Worm (Caenorhabditis elegans) whole organism, late embryonic: ENCODE data around the gene tag-307.

Experiments used
- C38D4.7 ChIP-seq: fragments of 200-800 bp; sonication (Bioruptor generic); optimal IDR thresholded peaks from 2 replicates; lab custom pipeline; 2018; ENCODE audit warnings: mild to moderate bottlenecking, missing genetic modification characterization, moderate library complexity, missing compliant biosample characterization
- F13H6.1 ChIP-seq: sonication (generic microtip); optimal IDR thresholded peaks from 2 replicates; lab custom pipeline; 2016; ENCODE audit warnings: missing genetic modification characterization, missing compliant biosample characterization
- K09A11.1 ChIP-seq: sonication (generic microtip); optimal IDR thresholded peaks from 2 replicates; lab custom pipeline; 2017; ENCODE audit warnings: antibody characterized with exemption, mild to moderate bottlenecking, missing genetic modification characterization, missing compliant biosample characterization; ENCODE audit not compliant: insufficient read depth
- T23F11.4 ChIP-seq: fragments of 200-800 bp; sonication (Bioruptor generic); optimal IDR thresholded peaks from 2 replicates; lab custom pipeline; 2018; ENCODE audit warnings: mild to moderate bottlenecking, missing genetic modification characterization, missing compliant biosample characterization
- ahr-1 ChIP-seq: sonication (generic microtip); optimal IDR thresholded peaks from 2 replicates; lab custom pipeline; 2016; ENCODE audit warnings: missing genetic modification characterization, missing compliant biosample characterization
- ama-1 ChIP-seq: fragments of 150-350 bp; optimal IDR thresholded peaks from 2 replicates; lab custom pipeline; 2014
- ceh-18 ChIP-seq: sonication (generic microtip); optimal IDR thresholded peaks from 2 replicates; lab custom pipeline; 2016; ENCODE audit warnings: missing genetic modification characterization, missing compliant biosample characterization
- ceh-19 ChIP-seq: fragments of 200-800 bp; sonication (Bioruptor generic); optimal IDR thresholded peaks from 2 replicates; lab custom pipeline; 2018; ENCODE audit warnings: mild to moderate bottlenecking, missing genetic modification characterization, missing compliant biosample characterization
- ceh-2 ChIP-seq: sonication (generic microtip); optimal IDR thresholded peaks from 2 replicates; lab custom pipeline; 2016; ENCODE audit warnings: missing genotype, missing genetic modification characterization, missing compliant biosample characterization
- dve-1 ChIP-seq: sonication (generic microtip); optimal IDR thresholded peaks from 2 replicates; lab custom pipeline; 2017; ENCODE audit warnings: antibody characterized with exemption, mild to moderate bottlenecking, missing genetic modification characterization, missing compliant biosample characterization
- ets-4 ChIP-seq: sonication (generic microtip); optimal IDR thresholded peaks from 2 replicates; lab custom pipeline; 2016; ENCODE audit warnings: missing genetic modification characterization, missing compliant biosample characterization
- eyg-1 ChIP-seq: sonication (generic microtip); optimal IDR thresholded peaks from 2 replicates; lab custom pipeline; 2016; ENCODE audit warnings: missing genotype, missing genetic modification characterization, missing compliant biosample characterization
- fax-1 ChIP-seq: sonication (generic microtip); optimal IDR thresholded peaks from 2 replicates; lab custom pipeline; 2016; ENCODE audit warnings: missing genotype, missing genetic modification characterization, missing compliant biosample characterization
- fkh-10 ChIP-seq: fragments of 150-350 bp; optimal IDR thresholded peaks from 2 replicates; lab custom pipeline; 2014; ENCODE audit warnings: missing biosample characterization, missing genetic modification reagents, missing genetic modification characterization
- hlh-13 ChIP-seq: fragments of 200-800 bp; sonication (Bioruptor generic); optimal IDR thresholded peaks from 2 replicates; lab custom pipeline; 2018; ENCODE audit warnings: mild to moderate bottlenecking, missing genetic modification characterization, missing compliant biosample characterization
- hlh-15 ChIP-seq: sonication (generic microtip); optimal IDR thresholded peaks from 2 replicates; lab custom pipeline; 2016; ENCODE audit warnings: missing genetic modification characterization, missing compliant biosample characterization
- hlh-30 ChIP-seq: sonication (generic microtip); optimal IDR thresholded peaks from 2 replicates; lab custom pipeline; 2017; ENCODE audit warnings: antibody characterized with exemption, missing genetic modification characterization, missing compliant biosample characterization; ENCODE audit not compliant: insufficient read depth
- hlh-6 ChIP-seq: sonication (generic microtip); optimal IDR thresholded peaks from 2 replicates; lab custom pipeline; 2016; ENCODE audit warnings: missing genotype, missing genetic modification characterization, missing compliant biosample characterization
- hlh-8 ChIP-seq: sonication (generic microtip); optimal IDR thresholded peaks from 2 replicates; lab custom pipeline; 2016; ENCODE audit warnings: missing genotype, missing genetic modification characterization, missing compliant biosample characterization
- lim-6 ChIP-seq: sonication (generic microtip); optimal IDR thresholded peaks from 2 replicates; lab custom pipeline; 2016; ENCODE audit warnings: missing genetic modification characterization, missing compliant biosample characterization
- lin-11 ChIP-seq: fragments of 200-800 bp; sonication (Bioruptor generic); optimal IDR thresholded peaks from 2 replicates; lab custom pipeline; 2018; ENCODE audit warnings: mild to moderate bottlenecking, missing genetic modification characterization, missing compliant biosample characterization
- madf-2 ChIP-seq: sonication (generic microtip); optimal IDR thresholded peaks from 2 replicates; lab custom pipeline; 2017; ENCODE audit warnings: missing genetic modification characterization, missing compliant biosample characterization
- nfya-1 ChIP-seq: sonication (generic microtip); optimal IDR thresholded peaks from 2 replicates; lab custom pipeline; 2017; ENCODE audit warnings: missing genetic modification characterization, mild to moderate bottlenecking, missing compliant biosample characterization, antibody characterized with exemption, moderate library complexity
- odd-2 ChIP-seq: sonication (generic microtip); optimal IDR thresholded peaks from 2 replicates; lab custom pipeline; 2017; ENCODE audit warnings: antibody characterized with exemption, mild to moderate bottlenecking, missing genetic modification characterization, missing compliant biosample characterization
- pat-9 ChIP-seq: fragments of 200-800 bp; sonication (Bioruptor generic); optimal IDR thresholded peaks from 2 replicates; lab custom pipeline; 2018; ENCODE audit warnings: mild to moderate bottlenecking, missing genetic modification characterization, moderate library complexity, missing compliant biosample characterization
- pros-1 ChIP-seq: fragments of 150-350 bp; optimal IDR thresholded peaks from 2 replicates; lab custom pipeline; 2014; ENCODE audit warnings: missing biosample characterization, missing genetic modification reagents, missing genetic modification characterization
- ref-2 ChIP-seq: sonication (generic microtip); optimal IDR thresholded peaks from 2 replicates; lab custom pipeline; 2016; ENCODE audit warnings: missing genetic modification characterization, missing compliant biosample characterization
- rnt-1 ChIP-seq: sonication (generic microtip); optimal IDR thresholded peaks from 2 replicates; lab custom pipeline; 2016; ENCODE audit warnings: missing genetic modification characterization, missing compliant biosample characterization
- sox-2 ChIP-seq: fragments of 200-800 bp; sonication (Bioruptor generic); IDR thresholded peaks from 2 replicates; pipeline ENCODE4 v1.3.6; 2022; ENCODE audit warnings: missing genetic modification reagents, missing genetic modification characterization, missing compliant biosample characterization
- sox-4 ChIP-seq: sonication (generic microtip); optimal IDR thresholded peaks from 2 replicates; lab custom pipeline; 2017; ENCODE audit warnings: mild to moderate bottlenecking, missing genetic modification characterization, inconsistent platforms, missing compliant biosample characterization
- ttx-3 ChIP-seq: sonication (generic microtip); optimal IDR thresholded peaks from 2 replicates; lab custom pipeline; 2016; ENCODE audit warnings: missing genetic modification reagents, missing genetic modification characterization, missing compliant biosample characterization
- unc-42 ChIP-seq: sonication (generic microtip); optimal IDR thresholded peaks from 2 replicates; lab custom pipeline; 2016; ENCODE audit warnings: missing genotype, missing genetic modification characterization, missing compliant biosample characterization
- unc-55 ChIP-seq: sonication (generic microtip); optimal IDR thresholded peaks from 2 replicates; lab custom pipeline; 2017; ENCODE audit warnings: missing biosample characterization, missing genetic modification reagents, missing genetic modification characterization

Gene tag-307

DNA sequence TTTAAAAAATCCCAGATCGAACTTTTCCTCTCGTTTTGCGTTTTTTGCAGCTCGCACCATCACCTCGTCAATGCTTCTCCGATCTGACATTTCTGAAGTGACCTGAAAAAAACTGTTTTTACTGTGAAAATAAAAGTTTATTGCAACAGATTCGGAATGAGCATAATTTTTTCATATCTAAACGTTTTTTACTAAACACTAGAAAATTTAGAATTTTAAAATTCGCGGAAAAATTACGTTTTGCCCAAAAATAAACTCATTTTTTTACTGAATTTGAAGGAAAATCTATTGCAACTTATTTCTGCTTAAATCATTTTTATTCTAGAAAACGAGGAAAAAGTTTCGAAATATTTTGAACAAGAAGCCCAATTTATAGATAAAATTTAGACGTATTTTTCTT, 25.9 kb upstream of the tag-307 start, which contains the start of gene ZK688.9:
Gene ZK688.9, minus strand, starts transcription at position 101 of the 400 bp plus-strand sequence.
- TF ChIP-seq nfya-1 (tag; lab: Kevin White, UChicago) (no peak), T23F11.4 (no peak), hlh-8 (tag; lab: Kevin White, UChicago) (no peak), ttx-3 (tag; lab: Kevin White, UChicago) (no peak), fax-1 (no peak), unc-42 (tag; lab: Kevin White, UChicago) (no peak), sox-2 (no peak), ceh-18 (no peak), hlh-30 (tag; lab: Kevin White, UChicago) (no peak), C38D4.7 (no peak), madf-2 (tag; lab: Kevin White, UChicago) (no peak), eyg-1 (no peak), ets-4 (tag; lab: Kevin White, UChicago) (no peak)

DNA sequence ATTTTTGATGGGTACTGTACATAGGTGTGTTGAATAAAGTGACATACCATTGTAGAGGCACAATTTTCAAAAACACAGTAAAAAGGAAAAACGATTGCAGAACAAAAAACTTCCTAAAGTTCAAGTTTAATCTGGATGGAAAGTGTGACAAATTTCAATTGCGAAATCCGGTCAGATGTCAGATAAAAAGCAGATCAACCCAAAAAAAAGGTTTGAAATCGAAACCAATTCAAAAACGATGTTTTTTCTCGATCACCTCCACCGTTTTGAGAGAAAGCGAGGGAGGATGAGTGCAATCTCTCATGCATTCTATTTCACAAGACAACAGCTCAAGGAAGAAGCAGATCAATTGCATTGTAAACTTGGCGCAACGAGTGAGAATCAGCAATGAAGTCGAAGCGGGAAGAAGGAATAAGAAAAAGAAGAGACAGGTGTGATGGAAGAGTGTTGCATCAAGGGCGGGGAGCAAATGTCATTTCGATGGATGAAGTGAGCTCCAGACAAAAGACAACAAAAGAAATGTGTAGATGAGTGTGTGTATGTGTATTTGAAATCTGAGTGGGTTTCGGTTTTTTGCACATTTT, 23.2 kb upstream of the tag-307 start:
- TF ChIP-seq ama-1 (lab: Kevin White, UChicago) (no peak), unc-55 (GFP tag; lab: Kevin White, UChicago) (peak; percentile 72), sox-4 (no peak), ceh-2 (tag; lab: Kevin White, UChicago) (no peak), lin-11 (tag; lab: Kevin White, UChicago) (no peak), ceh-18 (peak; percentile 75), dve-1 (tag; lab: Kevin White, UChicago) (no peak), pros-1 (tag; lab: Kevin White, UChicago) (no peak), odd-2 (no peak), rnt-1 (tag; lab: Kevin White, UChicago) (peak; percentile 46)
- TF ChIP-seq, all 69 proteins: peak for 3

DNA sequence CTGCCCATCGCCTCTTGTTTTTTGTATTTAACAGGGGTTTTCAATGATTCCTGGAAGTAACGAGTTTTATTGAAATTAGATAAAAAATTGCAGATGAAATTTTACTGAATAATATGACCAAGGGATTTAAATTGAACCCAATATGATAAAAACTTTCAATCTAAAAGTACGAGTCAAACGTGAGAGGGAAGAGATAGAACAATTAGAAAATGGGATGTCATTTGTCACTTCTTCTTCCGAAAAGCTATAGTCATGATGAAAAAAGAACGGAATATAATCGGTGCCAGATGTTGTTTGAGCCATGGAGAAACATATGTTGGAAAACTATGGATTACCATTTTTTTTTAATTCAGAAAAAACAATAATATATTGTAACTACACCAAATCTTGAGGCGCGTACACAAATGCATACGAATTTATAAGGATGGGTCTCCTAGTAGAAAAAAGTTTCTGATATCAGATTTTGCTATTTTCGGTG, 21.8 kb upstream of the tag-307 start, which contains the start of gene sup-18:
Gene sup-18, minus strand, starts transcription at position 51 of the 478 bp plus-strand sequence.
- no peak for TF ChIP-seq hlh-13 (GFP tag; lab: Kevin White, UChicago)
- TF ChIP-seq sox-2: no peak
- TF ChIP-seq ceh-2 (tag; lab: Kevin White, UChicago): no peak
- no peak for TF ChIP-seq hlh-6
- no peak for TF ChIP-seq hlh-30 (tag; lab: Kevin White, UChicago)

DNA sequence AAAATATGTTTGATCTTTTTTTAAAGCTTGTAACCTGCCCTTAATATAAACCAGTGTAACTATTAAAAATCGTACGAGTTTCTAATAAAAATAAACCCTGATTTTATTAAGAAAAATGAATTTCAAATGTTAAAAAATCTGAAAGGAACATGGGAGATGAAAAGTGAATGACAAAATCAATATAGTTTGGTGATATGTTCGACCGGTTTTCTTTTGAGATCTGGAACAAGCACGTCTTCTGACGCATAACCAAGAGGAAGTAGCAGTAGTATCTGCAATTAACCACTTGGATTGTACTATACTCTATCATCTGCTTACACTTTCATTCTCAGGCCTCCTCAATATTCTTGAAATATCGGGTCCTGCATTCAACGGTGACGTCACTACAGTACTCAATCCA, 20.0 kb upstream of the tag-307 start:
- TF ChIP-seq F13H6.1 (no peak), madf-2 (tag; lab: Kevin White, UChicago) (no peak), hlh-8 (tag; lab: Kevin White, UChicago) (no peak), fkh-10 (GFP tag; lab: Kevin White, UChicago) (no peak)

DNA sequence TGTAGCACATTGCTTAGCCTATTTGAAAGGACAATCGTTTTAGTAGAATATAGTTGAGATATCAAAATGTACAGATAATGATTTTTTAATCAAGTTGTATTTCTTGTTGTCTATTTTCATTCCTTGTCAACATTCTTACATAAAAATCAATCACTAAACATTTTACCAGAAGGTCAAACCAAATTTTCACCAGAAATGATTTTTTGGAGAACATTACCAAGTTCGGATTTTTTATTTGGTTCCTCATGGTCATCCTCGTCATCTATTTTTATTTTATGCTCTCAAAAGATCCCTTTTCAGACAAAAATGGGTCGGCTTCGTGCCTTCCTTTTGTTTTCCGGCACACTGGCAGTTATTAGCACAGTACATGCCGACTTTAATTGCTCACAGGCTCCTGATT, 16.4 kb upstream of the tag-307 start, which contains the start of gene tyr-1:
Gene tyr-1, plus strand, starts transcription at position 301 of the 400 bp plus-strand sequence.
- TF ChIP-seq K09A11.1 (tag; lab: Kevin White, UChicago) (no peak), ref-2 (tag; lab: Kevin White, UChicago) (no peak), ceh-19 (GFP tag; lab: Kevin White, UChicago) (no peak), ahr-1 (tag; lab: Kevin White, UChicago) (no peak), hlh-15 (tag; lab: Kevin White, UChicago) (no peak), eyg-1 (no peak), lim-6 (no peak), nfya-1 (tag; lab: Kevin White, UChicago) (no peak), odd-2 (no peak), pat-9 (tag; lab: Kevin White, UChicago) (no peak), pros-1 (tag; lab: Kevin White, UChicago) (no peak)
